Fruit fly (Drosophila melanogaster) Kc167 (cell line): Measurements from ENCODE around the gene KdelR.

Source experiments
- Myc ChIP-seq: fragments of >200 bp; optimal IDR thresholded peaks from 2 replicates; lab custom pipeline; 2017; ENCODE audit warnings: missing external identifiers
- Sin3A ChIP-seq: fragments of >200 bp; optimal IDR thresholded peaks from 2 replicates; lab custom pipeline; 2018; ENCODE audit warnings: missing external identifiers
- h ChIP-seq: fragments of >200 bp; optimal IDR thresholded peaks from 3 replicates; lab custom pipeline; 2018; ENCODE audit warnings: missing external identifiers
- insv ChIP-seq: fragments of >200 bp; optimal IDR thresholded peaks from 3 replicates; lab custom pipeline; 2018; ENCODE audit warnings: missing external identifiers
- psq ChIP-seq: fragments of >200 bp; optimal IDR thresholded peaks from 2 replicates; lab custom pipeline; 2017; ENCODE audit warnings: missing external identifiers
- ttk ChIP-seq: sonication (Bioruptor generic); optimal IDR thresholded peaks from 2 replicates; lab custom pipeline; 2017; ENCODE audit warnings: missing external identifiers

DNA sequence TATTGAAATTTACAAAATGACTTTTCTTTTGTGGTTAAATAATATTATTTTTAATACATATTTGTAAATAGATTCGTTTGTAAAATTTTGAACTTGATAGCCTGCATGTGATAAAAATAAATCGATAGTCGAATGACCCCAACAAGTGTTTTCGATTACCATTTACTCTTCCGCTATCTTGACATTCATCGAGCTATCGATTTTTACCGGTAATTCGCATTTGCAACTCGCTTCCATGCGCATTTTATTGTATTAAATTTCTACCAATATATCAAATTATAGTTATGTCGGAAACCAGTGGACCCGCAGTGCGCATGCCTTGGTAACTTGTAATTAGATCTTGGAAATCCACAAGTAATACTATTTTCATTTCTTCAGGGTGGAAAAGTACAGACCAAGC, 7.7 kb upstream of the KdelR start, which contains the start of gene RfC3:
- no peak for TF ChIP-seq h (lab: Kevin White, UChicago)
- no peak for TF ChIP-seq psq (lab: Kevin White, UChicago)
- no peak for TF ChIP-seq Sin3A (lab: Kevin White, UChicago)
- TF ChIP-seq insv (lab: Kevin White, UChicago), result no peak
- TF ChIP-seq ttk (lab: Kevin White, UChicago), result no peak
- no peak for TF ChIP-seq Myc (lab: Kevin White, UChicago)
